Worm (Caenorhabditis elegans) whole organism, L3 larva: ENCODE measurements around the gene C18B2.2.

Source experiments
- R02D3.7 ChIP-seq: fragments of 150-350 bp; optimal IDR thresholded peaks from 2 replicates; lab custom pipeline; 2014; ENCODE audit warnings: missing biosample characterization, missing genetic modification characterization
- ZK546.5 ChIP-seq: sonication (generic microtip); optimal IDR thresholded peaks from 2 replicates; lab custom pipeline; 2017; ENCODE audit warnings: missing biosample characterization, missing genetic modification characterization
- aly-2 ChIP-seq: fragments of 150-350 bp; optimal IDR thresholded peaks from 2 replicates; lab custom pipeline; 2014; ENCODE audit warnings: missing biosample characterization, missing genetic modification characterization
- ama-1 ChIP-seq: fragments of 150-350 bp; optimal IDR thresholded peaks from 2 replicates; lab custom pipeline; 2018
- ceh-16 ChIP-seq: sonication (generic microtip); optimal IDR thresholded peaks from 2 replicates; lab custom pipeline; 2017; ENCODE audit warnings: missing biosample characterization, missing genetic modification characterization
- ceh-28 ChIP-seq: fragments of 150-350 bp; optimal IDR thresholded peaks from 2 replicates; lab custom pipeline; 2014; ENCODE audit warnings: missing biosample characterization, missing genetic modification reagents, missing genetic modification characterization
- ceh-82 ChIP-seq: fragments of 150-350 bp; optimal IDR thresholded peaks from 2 replicates; lab custom pipeline; 2014; ENCODE audit warnings: missing biosample characterization, missing genetic modification characterization
- daf-12 ChIP-seq: fragments of 150-350 bp; optimal IDR thresholded peaks from 2 replicates; lab custom pipeline; 2014; ENCODE audit warnings: missing biosample characterization, missing genetic modification reagents, missing genetic modification characterization
- egl-27 ChIP-seq: sonication (generic microtip); optimal IDR thresholded peaks from 4 replicates; lab custom pipeline; 2017; ENCODE audit warnings: missing biosample characterization, missing genetic modification reagents, missing genetic modification characterization
- elt-2 ChIP-seq: sonication (generic microtip); optimal IDR thresholded peaks from 2 replicates; lab custom pipeline; 2016; ENCODE audit warnings: missing genetic modification reagents, mild to moderate bottlenecking, missing genetic modification characterization, missing compliant biosample characterization
- elt-3 ChIP-seq, 3 experiments: fragments of 150-350 bp in 1 of 3; sonication (generic microtip) in 2 of 3; optimal IDR thresholded peaks; 2 replicates in 2 of 3; 4 replicates in 1 of 3; lab custom pipeline; 2014 to 2017; ENCODE audit warnings: missing biosample characterization in 3 of 3, missing genetic modification characterization in 3 of 3
- eor-1 ChIP-seq, 2 experiments: fragments of 150-350 bp; optimal IDR thresholded peaks; 2 replicates each; lab custom pipeline; 2014 to 2018; ENCODE audit warnings: missing biosample characterization in 2 of 2, missing genetic modification characterization in 2 of 2
- fkh-10 ChIP-seq: sonication (generic microtip); optimal IDR thresholded peaks from 2 replicates; lab custom pipeline; 2017; ENCODE audit warnings: missing biosample characterization, missing genetic modification reagents, missing genetic modification characterization
- fkh-2 ChIP-seq: fragments of 150-350 bp; optimal IDR thresholded peaks from 2 replicates; lab custom pipeline; 2014; ENCODE audit warnings: missing biosample characterization, missing genetic modification reagents, missing genetic modification characterization
- jun-1 ChIP-seq: fragments of 150-350 bp; optimal IDR thresholded peaks from 2 replicates; lab custom pipeline; 2014; ENCODE audit warnings: missing biosample characterization, missing genetic modification reagents, missing genetic modification characterization
- lin-15B ChIP-seq: fragments of 150-350 bp; optimal IDR thresholded peaks from 2 replicates; lab custom pipeline; 2014; ENCODE audit warnings: missing biosample characterization, missing genetic modification characterization
- lin-39 ChIP-seq: fragments of 150-350 bp; optimal IDR thresholded peaks from 2 replicates; lab custom pipeline; 2018; ENCODE audit warnings: missing biosample characterization, missing genetic modification reagents, missing genetic modification characterization
- lsy-12 ChIP-seq: sonication (generic microtip); optimal IDR thresholded peaks from 2 replicates; lab custom pipeline; 2016; ENCODE audit warnings: mild to moderate bottlenecking, missing genetic modification characterization, missing compliant biosample characterization
- mdl-1 ChIP-seq: fragments of 150-350 bp; optimal IDR thresholded peaks from 2 replicates; lab custom pipeline; 2014; ENCODE audit warnings: missing biosample characterization, missing genetic modification characterization
- mml-1 ChIP-seq: fragments of 150-350 bp; sonication (generic microtip); optimal IDR thresholded peaks from 3 replicates; lab custom pipeline; 2014; ENCODE audit warnings: missing biosample characterization, missing genetic modification characterization
- nfya-1 ChIP-seq: sonication (generic microtip); optimal IDR thresholded peaks from 2 replicates; lab custom pipeline; 2017; ENCODE audit warnings: missing genetic modification characterization, mild to moderate bottlenecking, missing compliant biosample characterization, antibody characterized with exemption, moderate library complexity; ENCODE audit not compliant: insufficient read depth
- nhr-11 ChIP-seq: fragments of 150-350 bp; optimal IDR thresholded peaks from 2 replicates; lab custom pipeline; 2014; ENCODE audit warnings: missing biosample characterization, missing genetic modification characterization
- nhr-12 ChIP-seq: fragments of 150-350 bp; optimal IDR thresholded peaks from 2 replicates; lab custom pipeline; 2014; ENCODE audit warnings: missing biosample characterization, missing genetic modification characterization
- nhr-237 ChIP-seq: fragments of 150-350 bp; optimal IDR thresholded peaks from 2 replicates; lab custom pipeline; 2014; ENCODE audit warnings: missing biosample characterization, missing genetic modification characterization
- nhr-25 ChIP-seq: sonication (generic microtip); optimal IDR thresholded peaks from 2 replicates; lab custom pipeline; 2017; ENCODE audit warnings: missing biosample characterization, missing genetic modification characterization
- nhr-28 ChIP-seq: fragments of 150-350 bp; optimal IDR thresholded peaks from 2 replicates; lab custom pipeline; 2014; ENCODE audit warnings: missing biosample characterization, missing genetic modification characterization
- nhr-43 ChIP-seq: sonication (generic microtip); optimal IDR thresholded peaks from 2 replicates; lab custom pipeline; 2016; ENCODE audit warnings: mild to moderate bottlenecking, missing genetic modification characterization, missing compliant biosample characterization; ENCODE audit not compliant: poor library complexity, severe bottlenecking
- nhr-67 ChIP-seq: fragments of 150-350 bp; optimal IDR thresholded peaks from 2 replicates; lab custom pipeline; 2014; ENCODE audit warnings: missing biosample characterization, missing genetic modification characterization
- pha-4 ChIP-seq: fragments of 150-350 bp; optimal IDR thresholded peaks from 2 replicates; lab custom pipeline; 2014; ENCODE audit warnings: missing biosample characterization, missing genetic modification reagents, missing genetic modification characterization
- pqm-1 ChIP-seq: fragments of 150-350 bp; optimal IDR thresholded peaks from 2 replicates; lab custom pipeline; 2017; ENCODE audit warnings: missing biosample characterization, missing genetic modification characterization, inconsistent platforms
- sea-2 ChIP-seq: fragments of 150-350 bp; sonication (generic microtip); optimal IDR thresholded peaks from 4 replicates; lab custom pipeline; 2014; ENCODE audit warnings: missing biosample characterization, missing genetic modification reagents, missing genetic modification characterization
- skn-1 ChIP-seq: fragments of 150-350 bp; optimal IDR thresholded peaks from 2 replicates; lab custom pipeline; 2014; ENCODE audit warnings: missing biosample characterization, missing genetic modification characterization
- snpc-4 ChIP-seq: fragments of 150-350 bp; optimal IDR thresholded peaks from 2 replicates; lab custom pipeline; 2014; ENCODE audit warnings: missing biosample characterization, missing genetic modification characterization
- unc-39 ChIP-seq: sonication (generic microtip); optimal IDR thresholded peaks from 4 replicates; lab custom pipeline; 2017; ENCODE audit warnings: missing biosample characterization, missing genetic modification characterization
- ztf-4 ChIP-seq: fragments of 150-350 bp; optimal IDR thresholded peaks from 2 replicates; lab custom pipeline; 2014; ENCODE audit warnings: missing biosample characterization, missing genetic modification characterization

C18B2.2 gene

DNA sequence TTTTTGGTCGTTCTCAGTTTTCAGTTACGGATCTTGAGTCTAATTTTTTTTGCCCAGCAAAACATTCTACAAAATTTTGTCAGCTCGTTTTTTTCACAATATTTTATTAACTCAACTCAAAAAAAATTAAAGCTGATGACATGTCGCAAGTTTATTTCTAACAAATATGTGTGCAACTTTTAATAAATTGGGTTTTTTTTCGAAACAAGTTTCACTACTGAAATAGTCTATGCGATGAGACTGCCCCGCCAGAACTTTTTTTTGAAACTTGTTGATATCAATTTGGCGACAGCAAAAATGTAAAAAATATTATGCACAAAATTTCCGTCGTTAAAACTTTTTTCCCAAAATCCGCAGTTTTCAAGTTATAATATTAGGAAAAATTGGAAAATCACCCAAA is at the start of gene C18B2.2:
Gene C18B2.2, plus strand, starts transcription at position 301 of the 400 bp plus-strand sequence.
- TF ChIP-seq nhr-12 (tag; lab: Kevin White, UChicago) (no peak), lin-39 (no peak), nhr-237 (tag; lab: Kevin White, UChicago) (no peak), fkh-10 (no peak), ama-1 (lab: Kevin White, UChicago) (no peak), fkh-2 (no peak), aly-2 (tag; lab: Kevin White, UChicago) (no peak), mml-1 (tag; lab: Kevin White, UChicago) (no peak), ztf-4 (no peak), egl-27 (tag; lab: Kevin White, UChicago) (no peak), nhr-28 (tag; lab: Kevin White, UChicago) (no peak), eor-1 (tag; optimal IDR thresholded peaks at IDR 0.05; lab: Kevin White, UChicago) (no peak), snpc-4 (tag; lab: Kevin White, UChicago) (no peak)

ce11 chrX:3573482-3573881 is 49.8 kb upstream of the C18B2.2 start, which contains the start of gene T27A10.5:
Gene T27A10.5, minus strand, starts transcription at chrX:3573582.
- TF ChIP-seq daf-12 (tag; lab: Kevin White, UChicago) (no peak), nhr-28 (tag; lab: Kevin White, UChicago) (no peak), fkh-2 (no peak), fkh-10 (no peak), ceh-16 (tag; lab: Kevin White, UChicago) (no peak), pha-4 (tag; lab: Kevin White, UChicago) (no peak), ama-1 (lab: Kevin White, UChicago) (no peak), aly-2 (tag; lab: Kevin White, UChicago) (no peak), nfya-1 (tag; lab: Kevin White, UChicago) (no peak), skn-1 (no peak)
- TF ChIP-seq, all 47 proteins: peak for 0

ce11 chrX:3576239-3576638 is 47.0 kb upstream of the C18B2.2 start, which contains the start of gene ckc-1:
Gene ckc-1, plus strand, starts transcription at chrX:3576606.
- TF ChIP-seq lin-15B, result no peak
- TF ChIP-seq nhr-67 (tag; lab: Kevin White, UChicago), result no peak
- TF ChIP-seq ceh-28, result peak; percentile 3
- TF ChIP-seq nhr-237 (tag; lab: Kevin White, UChicago), result no peak
- peak; percentile 68 for TF ChIP-seq jun-1
- peak; percentile 100 for TF ChIP-seq pqm-1 (tag; lab: Kevin White, UChicago)
- TF ChIP-seq sea-2 (GFP tag; lab: Kevin White, UChicago), result no peak
- no peak for TF ChIP-seq ZK546.5 (tag; lab: Kevin White, UChicago)
- peak; percentile 39 for TF ChIP-seq pha-4 (tag; lab: Kevin White, UChicago)
- no peak for TF ChIP-seq aly-2 (tag; lab: Kevin White, UChicago)
- no peak for TF ChIP-seq mdl-1 (tag; lab: Kevin White, UChicago)
- peak in 1 of 3 experiments; percentile 67 for TF ChIP-seq elt-3 (tag; optimal IDR thresholded peaks at IDR 0.05; lab: Kevin White, UChicago)
- peak; percentile 99 for TF ChIP-seq elt-2 (tag; lab: Kevin White, UChicago)
- no peak for TF ChIP-seq lin-39

DNA sequence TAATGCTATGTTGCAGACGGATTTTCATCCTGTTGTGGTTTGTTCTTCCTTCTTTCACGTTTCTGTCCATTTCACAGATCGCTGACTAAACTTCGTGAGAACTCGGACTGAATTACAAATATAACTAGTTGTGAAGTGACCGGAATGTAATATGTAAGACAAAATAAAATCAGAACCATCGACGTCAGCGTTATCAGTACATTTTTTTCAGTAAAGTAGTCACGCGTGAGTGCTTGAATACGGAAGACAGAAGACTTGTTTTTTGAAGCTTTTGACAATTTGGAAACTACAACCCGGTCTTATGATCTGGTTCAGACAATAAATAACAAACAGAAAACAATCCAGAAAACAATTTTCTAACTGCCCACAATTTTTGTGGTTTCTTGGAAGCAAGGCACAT is 41.4 kb upstream of the C18B2.2 start:
- TF ChIP-seq ceh-16 (tag; lab: Kevin White, UChicago) (no peak), nfya-1 (tag; lab: Kevin White, UChicago) (no peak)

- TF ChIP-seq nhr-67 (tag; lab: Kevin White, UChicago) (no peak), elt-3 (tag; optimal IDR thresholded peaks at IDR 0.05; lab: Kevin White, UChicago) (no peak), nhr-11 (tag; lab: Kevin White, UChicago) (no peak), nhr-25 (tag; lab: Kevin White, UChicago) (no peak), nhr-43 (tag; lab: Kevin White, UChicago) (no peak), lsy-12 (tag; lab: Kevin White, UChicago) (no peak), R02D3.7 (tag; lab: Kevin White, UChicago) (no peak), pha-4 (tag; lab: Kevin White, UChicago) (no peak), nhr-237 (tag; lab: Kevin White, UChicago) (no peak), ceh-82 (no peak), unc-39 (tag; lab: Kevin White, UChicago) (no peak)
- TF ChIP-seq, all 47 proteins: peak for 0
Observed at ce11 chrX:3583436-3583835, 39.8 kb upstream of the C18B2.2 start.
